Fruit fly (Drosophila melanogaster) whole organism, embryonic: ENCODE measurements around the gene Sk2.
A peak's percentile ranks its signal among the peaks of the same experiment; 100 is the strongest.

Experiments
- BtbVII ChIP-seq: fragments of 200-800 bp; sonication (Bioruptor generic); optimal IDR thresholded peaks from 3 replicates; lab custom pipeline; 2017; ENCODE audit warnings: missing biosample characterization, mild to moderate bottlenecking, missing genetic modification characterization
- CG10979 ChIP-seq: fragments of 200-800 bp; sonication (Bioruptor generic); optimal IDR thresholded peaks from 2 replicates; lab custom pipeline; 2018; ENCODE audit warnings: missing biosample characterization, mild to moderate bottlenecking, missing genetic modification characterization, moderate library complexity
- CG11398 ChIP-seq: fragments of 200-800 bp; sonication (Bioruptor generic); optimal IDR thresholded peaks from 2 replicates; lab custom pipeline; 2016; ENCODE audit warnings: missing biosample characterization, missing genetic modification characterization
- CG11456 ChIP-seq: fragments of 200-800 bp; sonication (Bioruptor generic); IDR thresholded peaks from 3 replicates; pipeline ENCODE4 v1.3.6; 2022; ENCODE audit warnings: missing biosample characterization, missing genetic modification characterization
- CG11560 ChIP-seq: fragments of 200-800 bp; sonication (Bioruptor generic); IDR thresholded peaks from 3 replicates; pipeline ENCODE4 v1.3.6; 2022; ENCODE audit warnings: missing biosample characterization, missing genetic modification characterization
- CG12236 ChIP-seq: fragments of 200-800 bp; sonication (Bioruptor generic); optimal IDR thresholded peaks from 2 replicates; lab custom pipeline; 2016; ENCODE audit warnings: missing biosample characterization, missing genetic modification characterization
- CG12299 ChIP-seq: fragments of 200-800 bp; sonication (Bioruptor generic); optimal IDR thresholded peaks from 2 replicates; lab custom pipeline; 2018; ENCODE audit warnings: missing biosample characterization, mild to moderate bottlenecking, missing genetic modification characterization
- CG14050 ChIP-seq: fragments of 200-800 bp; sonication (Bioruptor generic); IDR thresholded peaks from 3 replicates; pipeline ENCODE4 v1.3.6; 2022; ENCODE audit warnings: missing biosample characterization, missing genetic modification characterization
- CG14710 ChIP-seq: fragments of 200-800 bp; sonication (Bioruptor generic); optimal IDR thresholded peaks from 3 replicates; lab custom pipeline; 2019; ENCODE audit warnings: missing biosample characterization, mild to moderate bottlenecking, missing genetic modification characterization, moderate library complexity
- CG14965 ChIP-seq: fragments of 200-800 bp; sonication (Bioruptor generic); optimal IDR thresholded peaks from 2 replicates; lab custom pipeline; 2016; ENCODE audit warnings: missing biosample characterization, missing genetic modification characterization, borderline replicate concordance
- CG15601 ChIP-seq: fragments of 200-800 bp; sonication (Bioruptor generic); optimal IDR thresholded peaks from 3 replicates; lab custom pipeline; 2019; ENCODE audit warnings: missing biosample characterization, mild to moderate bottlenecking, missing genetic modification characterization, moderate library complexity
- CG15696 ChIP-seq: fragments of 200-800 bp; sonication (Bioruptor generic); optimal IDR thresholded peaks from 2 replicates; lab custom pipeline; 2019; ENCODE audit warnings: missing biosample characterization, mild to moderate bottlenecking, missing genetic modification characterization, moderate library complexity
- CG2129 ChIP-seq: fragments of 200-800 bp; sonication (Bioruptor generic); IDR thresholded peaks from 2 replicates; pipeline ENCODE4 v1.3.6; 2022; ENCODE audit warnings: missing biosample characterization, missing genetic modification characterization; ENCODE audit not compliant: partially characterized antibody
- CG30431 ChIP-seq: fragments of 200-800 bp; sonication (Bioruptor generic); optimal IDR thresholded peaks from 2 replicates; lab custom pipeline; 2017; ENCODE audit warnings: missing biosample characterization, missing genetic modification characterization
- CG3838 ChIP-seq: fragments of 200-800 bp; sonication (Bioruptor generic); optimal IDR thresholded peaks from 3 replicates; lab custom pipeline; 2016; ENCODE audit warnings: missing biosample characterization, missing genetic modification characterization
- CG4282 ChIP-seq: fragments of 200-800 bp; sonication (Bioruptor generic); optimal IDR thresholded peaks from 2 replicates; lab custom pipeline; 2016; ENCODE audit warnings: missing biosample characterization, missing genetic modification characterization
- CG5953 ChIP-seq: fragments of 200-800 bp; sonication (Bioruptor generic); IDR thresholded peaks from 2 replicates; pipeline ENCODE4 v1.3.6; 2022; ENCODE audit warnings: missing biosample characterization, missing genetic modification characterization
- CG7839 ChIP-seq: fragments of 200-800 bp; sonication (Bioruptor generic); optimal IDR thresholded peaks from 3 replicates; lab custom pipeline; 2018; ENCODE audit warnings: missing biosample characterization, mild to moderate bottlenecking, missing genetic modification characterization, moderate library complexity
- CG8388 ChIP-seq: fragments of 200-800 bp; sonication (Bioruptor generic); optimal IDR thresholded peaks from 2 replicates; lab custom pipeline; 2019; ENCODE audit warnings: missing biosample characterization, mild to moderate bottlenecking, missing genetic modification characterization, moderate library complexity
- CG9215 ChIP-seq: fragments of 200-800 bp; sonication (Bioruptor generic); IDR thresholded peaks from 2 replicates; pipeline ENCODE4 v1.3.6; 2022; ENCODE audit warnings: missing biosample characterization, missing genetic modification characterization
- CTCF ChIP-seq: fragments of 200-800 bp; sonication (Bioruptor generic); optimal IDR thresholded peaks from 2 replicates; lab custom pipeline; 2017; ENCODE audit warnings: missing biosample characterization, mild to moderate bottlenecking, missing genetic modification characterization, moderate library complexity
- Dip3 ChIP-seq: fragments of 200-800 bp; sonication (Bioruptor generic); optimal IDR thresholded peaks from 3 replicates; lab custom pipeline; 2016; ENCODE audit warnings: missing biosample characterization, missing genetic modification characterization
- Gug ChIP-seq: fragments of 200-800 bp; sonication (Bioruptor generic); IDR thresholded peaks from 4 replicates; pipeline ENCODE4 v1.3.6; 2022; ENCODE audit warnings: missing biosample characterization, missing genetic modification characterization
- HHEX ChIP-seq: fragments of 200-800 bp; sonication (Bioruptor generic); optimal IDR thresholded peaks from 3 replicates; lab custom pipeline; 2017; ENCODE audit warnings: missing biosample characterization, mild to moderate bottlenecking, missing genetic modification characterization, missing genetic modification reagents
- Hand ChIP-seq: fragments of 200-800 bp; sonication (Bioruptor generic); optimal IDR thresholded peaks from 2 replicates; lab custom pipeline; 2017; ENCODE audit warnings: mild to moderate bottlenecking, missing biosample characterization, missing genetic modification reagents, missing genetic modification characterization
- Hr39 ChIP-seq: fragments of >200 bp; optimal IDR thresholded peaks from 2 replicates; lab custom pipeline; 2017
- Hr78 ChIP-seq, 2 experiments: fragments of 200-800 bp in 1 of 2; fragments of >200 bp in 1 of 2; sonication (Bioruptor generic) in 1 of 2; optimal IDR thresholded peaks; 2 replicates each; lab custom pipeline; 2017 to 2019; ENCODE audit warnings: missing biosample characterization in 2 of 2, missing genetic modification characterization in 2 of 2, mild to moderate bottlenecking in 1 of 2, moderate library complexity in 1 of 2
- MTF-1 ChIP-seq: fragments of 200-800 bp; sonication (Bioruptor generic); optimal IDR thresholded peaks from 2 replicates; lab custom pipeline; 2018; ENCODE audit warnings: missing biosample characterization, mild to moderate bottlenecking, missing genetic modification characterization, borderline replicate concordance
- Nf-YB ChIP-seq: fragments of 200-800 bp; sonication (Bioruptor generic); optimal IDR thresholded peaks from 3 replicates; lab custom pipeline; 2019; ENCODE audit warnings: missing biosample characterization, mild to moderate bottlenecking, missing genetic modification characterization, moderate library complexity
- Rfx ChIP-seq: fragments of 200-800 bp; sonication (Bioruptor generic); IDR thresholded peaks from 2 replicates; pipeline ENCODE4 v1.3.6; 2022; ENCODE audit warnings: missing biosample characterization, missing genetic modification characterization
- ab ChIP-seq: fragments of 200-800 bp; sonication (Bioruptor generic); optimal IDR thresholded peaks from 2 replicates; lab custom pipeline; 2016; ENCODE audit warnings: missing biosample characterization, missing genetic modification characterization
- ac ChIP-seq: fragments of 200-800 bp; sonication (Bioruptor generic); optimal IDR thresholded peaks from 3 replicates; lab custom pipeline; 2017; ENCODE audit warnings: missing biosample characterization, mild to moderate bottlenecking, missing genetic modification characterization
- ase ChIP-seq: fragments of 200-800 bp; sonication (Bioruptor generic); IDR thresholded peaks from 3 replicates; pipeline ENCODE4 v1.3.6; 2022; ENCODE audit warnings: missing biosample characterization, missing genetic modification characterization
- ato ChIP-seq: fragments of 200-800 bp; sonication (Bioruptor generic); IDR thresholded peaks from 2 replicates; pipeline ENCODE4 v1.3.6; 2022; ENCODE audit warnings: missing biosample characterization, missing genetic modification characterization; ENCODE audit not compliant: partially characterized antibody
- cad ChIP-seq: fragments of >200 bp; optimal IDR thresholded peaks from 2 replicates; lab custom pipeline; 2017; ENCODE audit warnings: missing biosample characterization, missing genetic modification characterization
- emc ChIP-seq: fragments of 200-800 bp; sonication (Bioruptor generic); optimal IDR thresholded peaks from 2 replicates; lab custom pipeline; 2016; ENCODE audit warnings: missing biosample characterization, missing genetic modification characterization
- ems ChIP-seq: fragments of 200-800 bp; sonication (Bioruptor generic); optimal IDR thresholded peaks from 3 replicates; lab custom pipeline; 2016; ENCODE audit warnings: missing biosample characterization, missing genetic modification characterization
- ftz-f1 ChIP-seq: fragments of 200-800 bp; sonication (Bioruptor generic); optimal IDR thresholded peaks from 2 replicates; lab custom pipeline; 2016; ENCODE audit warnings: missing biosample characterization, missing genetic modification characterization
- ham ChIP-seq: fragments of 200-800 bp; sonication (Bioruptor generic); IDR thresholded peaks from 2 replicates; pipeline ENCODE4 v1.3.6; 2022; ENCODE audit warnings: missing biosample characterization, missing genetic modification characterization
- knrl ChIP-seq: fragments of 200-800 bp; sonication (Bioruptor generic); IDR thresholded peaks from 3 replicates; pipeline ENCODE4 v1.3.6; 2022; ENCODE audit warnings: missing biosample characterization, missing genetic modification characterization; ENCODE audit not compliant: partially characterized antibody
- lola ChIP-seq, 3 experiments: fragments of >200 bp in 2 of 3; fragments of 200-800 bp in 1 of 3; sonication (Bioruptor generic) in 1 of 3; optimal IDR thresholded peaks; 2 replicates each; lab custom pipeline; 2017 to 2019; ENCODE audit warnings: missing biosample characterization in 3 of 3, missing genetic modification characterization in 3 of 3, mild to moderate bottlenecking in 1 of 3, moderate library complexity in 1 of 3
- lov ChIP-seq, 2 experiments: fragments of 200-800 bp in 1 of 2; fragments of >200 bp in 1 of 2; sonication (Bioruptor generic) in 1 of 2; IDR thresholded peaks in 1 of 2; optimal IDR thresholded peaks in 1 of 2; 2 replicates in 1 of 2; 3 replicates in 1 of 2; pipeline versions ENCODE4 v1.3.6 to Lab custom; 2017 to 2022; ENCODE audit warnings: missing biosample characterization in 1 of 2, missing genetic modification characterization in 1 of 2
- org-1 ChIP-seq: fragments of 200-800 bp; sonication (Bioruptor generic); optimal IDR thresholded peaks from 2 replicates; lab custom pipeline; 2017; ENCODE audit warnings: missing biosample characterization, missing genetic modification characterization
- pfk ChIP-seq: fragments of 200-800 bp; sonication (Bioruptor generic); optimal IDR thresholded peaks from 2 replicates; lab custom pipeline; 2018; ENCODE audit warnings: missing biosample characterization, mild to moderate bottlenecking, missing genetic modification characterization, moderate library complexity
- slou ChIP-seq: fragments of 200-800 bp; sonication (Bioruptor generic); optimal IDR thresholded peaks from 3 replicates; lab custom pipeline; 2016; ENCODE audit warnings: missing biosample characterization, missing genetic modification characterization
- sna ChIP-seq: fragments of 200-800 bp; sonication (Bioruptor generic); IDR thresholded peaks from 2 replicates; pipeline ENCODE4 v1.3.6; 2022; ENCODE audit warnings: missing biosample characterization, missing genetic modification characterization; ENCODE audit not compliant: partially characterized antibody
- stwl ChIP-seq: fragments of 200-800 bp; sonication (Bioruptor generic); optimal IDR thresholded peaks from 3 replicates; lab custom pipeline; 2018; ENCODE audit warnings: missing biosample characterization, mild to moderate bottlenecking, missing genetic modification characterization, moderate library complexity
- tio ChIP-seq: fragments of 200-800 bp; sonication (Bioruptor generic); optimal IDR thresholded peaks from 2 replicates; lab custom pipeline; 2017; ENCODE audit warnings: missing biosample characterization, missing genetic modification characterization, inconsistent platforms
- zf30C ChIP-seq: fragments of 200-800 bp; sonication (Bioruptor generic); optimal IDR thresholded peaks from 3 replicates; lab custom pipeline; 2018; ENCODE audit warnings: missing biosample characterization, mild to moderate bottlenecking, missing genetic modification characterization

The Sk2 gene

dm6 chr3L:3081146-3081872 lies 34.4 kb downstream of the Sk2 start (continued):
- TF ChIP-seq ase (peak; percentile 98), ato (GFP tag; lab: Robert Waterston, UW) (no peak), ems (GFP tag; lab: Kevin White, UChicago) (peak; percentile 98), CG11456 (peak; percentile 98), CG11560 (peak; percentile 92), BtbVII (GFP tag; lab: Kevin White, UChicago) (peak; percentile 99), CG7839 (tag; lab: Kevin White, UChicago) (peak; percentile 98), lola (GFP tag; optimal IDR thresholded peaks at IDR 0.05; lab: Kevin White, UChicago) (peak in 1 of 3 experiments; percentile 94), CG30431 (GFP tag; lab: Kevin White, UChicago) (peak; percentile 97), CG15601 (tag; lab: Kevin White, UChicago) (peak; percentile 97), CG15696 (tag; lab: Kevin White, UChicago) (peak; percentile 90), CG12299 (tag; lab: Kevin White, UChicago) (peak; percentile 98), sna (GFP tag; lab: Robert Waterston, UW) (peak; percentile 90), CTCF (GFP tag; lab: Kevin White, UChicago) (peak; percentile 76), MTF-1 (GFP tag; lab: Kevin White, UChicago) (peak; percentile 97), ftz-f1 (GFP tag; lab: Kevin White, UChicago) (peak; percentile 94), CG11398 (GFP tag; lab: Kevin White, UChicago) (peak; percentile 91), Gug (GFP tag; lab: Robert Waterston, UW) (peak; percentile 97), knrl (peak; percentile 76), ac (peak; percentile 97), CG8388 (GFP tag; lab: Kevin White, UChicago) (peak; percentile 98), CG2129 (GFP tag; lab: Robert Waterston, UW) (no peak), Hand (peak; percentile 99), Hr78 (GFP tag; optimal IDR thresholded peaks at IDR 0.05; lab: Kevin White, UChicago) (peak in 1 of 2 experiments; percentile 77), Dip3 (GFP tag; lab: Kevin White, UChicago) (peak; percentile 97), slou (peak; percentile 94), CG10979 (tag; lab: Kevin White, UChicago) (peak; percentile 98), lov (optimal IDR thresholded peaks at IDR 0.05; lab: Kevin White, UChicago) (no peak), lov (GFP tag; IDR thresholded peaks at IDR 0.05; lab: Robert Waterston, UW) (peak; percentile 97), stwl (tag; lab: Kevin White, UChicago) (peak; percentile 68), Hr39 (no peak), Nf-YB (GFP tag; lab: Kevin White, UChicago) (peak; percentile 88), ham (peak; percentile 94), CG4282 (GFP tag; lab: Kevin White, UChicago) (peak; percentile 96), emc (GFP tag; lab: Kevin White, UChicago) (peak; percentile 91), CG14050 (GFP tag; lab: Robert Waterston, UW) (peak; percentile 98), CG14710 (tag; lab: Kevin White, UChicago) (peak; percentile 95), Rfx (GFP tag; lab: Robert Waterston, UW) (peak; percentile 99), CG12236 (GFP tag; lab: Kevin White, UChicago) (peak; percentile 88), CG14965 (peak; percentile 72), CG3838 (GFP tag; lab: Kevin White, UChicago) (peak; percentile 96), org-1 (GFP tag; lab: Kevin White, UChicago) (peak; percentile 98), ab (GFP tag; lab: Kevin White, UChicago) (peak; percentile 86), cad (peak; percentile 49), pfk (peak; percentile 68), HHEX (peak; percentile 99), zf30C (peak; percentile 44), CG9215 (GFP tag; lab: Robert Waterston, UW) (peak; percentile 96), tio (GFP tag; lab: Kevin White, UChicago) (peak; percentile 97), CG5953 (GFP tag; lab: Robert Waterston, UW) (peak; percentile 98)
